Worm (Caenorhabditis elegans) whole organism, mixed stage, embryonic: ENCODE measurements around the gene cut-5.

Experiments
- M03D4.4 ChIP-seq: sonication (generic microtip); optimal IDR thresholded peaks from 2 replicates; lab custom pipeline; 2017; ENCODE audit warnings: mild to moderate bottlenecking, missing genetic modification characterization, missing compliant biosample characterization
- blmp-1 ChIP-seq: fragments of 150-350 bp; optimal IDR thresholded peaks from 2 replicates; lab custom pipeline; 2014; ENCODE audit warnings: missing biosample characterization, missing genetic modification characterization
- ces-1 ChIP-seq: fragments of 150-350 bp; optimal IDR thresholded peaks from 2 replicates; lab custom pipeline; 2014; ENCODE audit warnings: missing biosample characterization, missing genetic modification reagents, missing genetic modification characterization
- drap-1 ChIP-seq: fragments of 200-800 bp; sonication (Bioruptor generic); optimal IDR thresholded peaks from 3 replicates; lab custom pipeline; 2018; ENCODE audit warnings: mild to moderate bottlenecking, missing genetic modification characterization, missing compliant biosample characterization
- elt-1 ChIP-seq: sonication (generic microtip); optimal IDR thresholded peaks from 2 replicates; lab custom pipeline; 2017; ENCODE audit warnings: missing genetic modification characterization, mild to moderate bottlenecking, missing compliant biosample characterization, antibody characterized with exemption, moderate library complexity, borderline replicate concordance; ENCODE audit not compliant: insufficient read depth
- elt-3 ChIP-seq: fragments of 150-350 bp; optimal IDR thresholded peaks from 2 replicates; lab custom pipeline; 2014; ENCODE audit warnings: missing biosample characterization, missing genetic modification characterization
- flh-1 ChIP-seq: fragments of 200-800 bp; sonication (Bioruptor generic); optimal IDR thresholded peaks from 2 replicates; lab custom pipeline; 2018; ENCODE audit warnings: mild to moderate bottlenecking, missing genetic modification characterization, moderate library complexity, missing compliant biosample characterization
- ham-2 ChIP-seq: fragments of 200-800 bp; sonication (Bioruptor generic); optimal IDR thresholded peaks from 2 replicates; lab custom pipeline; 2018; ENCODE audit warnings: mild to moderate bottlenecking, missing genetic modification characterization, missing compliant biosample characterization
- hlh-1 ChIP-seq: fragments of 150-350 bp; optimal IDR thresholded peaks from 2 replicates; lab custom pipeline; 2014; ENCODE audit warnings: missing biosample characterization, missing genetic modification reagents, missing genetic modification characterization
- lin-13 ChIP-seq: fragments of 150-350 bp; optimal IDR thresholded peaks from 2 replicates; lab custom pipeline; 2014; ENCODE audit warnings: missing biosample characterization, missing genetic modification characterization
- lin-32 ChIP-seq: fragments of 200-800 bp; sonication (Bioruptor generic); optimal IDR thresholded peaks from 2 replicates; lab custom pipeline; 2018; ENCODE audit warnings: mild to moderate bottlenecking, missing genetic modification characterization, missing compliant biosample characterization
- lsy-2 ChIP-seq: fragments of 150-350 bp; optimal IDR thresholded peaks from 2 replicates; lab custom pipeline; 2014; ENCODE audit warnings: missing biosample characterization, missing genetic modification characterization
- mab-5 ChIP-seq: fragments of 150-350 bp; optimal IDR thresholded peaks from 2 replicates; lab custom pipeline; 2014; ENCODE audit warnings: missing biosample characterization, missing genetic modification characterization
- mep-1 ChIP-seq: fragments of 150-350 bp; optimal IDR thresholded peaks from 2 replicates; lab custom pipeline; 2017; ENCODE audit warnings: missing biosample characterization, missing genetic modification reagents, missing genetic modification characterization, inconsistent platforms
- nhr-12 ChIP-seq: fragments of 150-350 bp; optimal IDR thresholded peaks from 2 replicates; lab custom pipeline; 2014; ENCODE audit warnings: missing biosample characterization, missing genetic modification characterization
- nhr-2 ChIP-seq: fragments of 150-350 bp; optimal IDR thresholded peaks from 2 replicates; lab custom pipeline; 2014; ENCODE audit warnings: missing biosample characterization, missing genetic modification characterization
- nhr-76 ChIP-seq: sonication (generic microtip); optimal IDR thresholded peaks from 2 replicates; lab custom pipeline; 2017; ENCODE audit warnings: missing biosample characterization, missing genetic modification characterization
- pha-4 ChIP-seq: fragments of 150-350 bp; optimal IDR thresholded peaks from 2 replicates; lab custom pipeline; 2018; ENCODE audit warnings: missing biosample characterization, missing genetic modification reagents, missing genetic modification characterization
- sptf-1 ChIP-seq: sonication (generic microtip); optimal IDR thresholded peaks from 2 replicates; lab custom pipeline; 2017; ENCODE audit warnings: mild to moderate bottlenecking, missing genetic modification characterization, moderate library complexity, missing compliant biosample characterization
- tbx-8 ChIP-seq: fragments of 200-800 bp; sonication (Bioruptor generic); optimal IDR thresholded peaks from 2 replicates; lab custom pipeline; 2018; ENCODE audit warnings: mild to moderate bottlenecking, missing genetic modification characterization, moderate library complexity, missing compliant biosample characterization
- unc-120 ChIP-seq: sonication (generic microtip); optimal IDR thresholded peaks from 2 replicates; lab custom pipeline; 2017; ENCODE audit warnings: missing genetic modification characterization, missing compliant biosample characterization; ENCODE audit not compliant: poor library complexity, severe bottlenecking
- unc-39 ChIP-seq: fragments of 150-350 bp; optimal IDR thresholded peaks from 2 replicates; lab custom pipeline; 2014; ENCODE audit warnings: missing biosample characterization, missing genetic modification characterization
- unc-62 ChIP-seq: fragments of 150-350 bp; optimal IDR thresholded peaks from 2 replicates; lab custom pipeline; 2014; ENCODE audit warnings: missing biosample characterization, missing genetic modification reagents, missing genetic modification characterization
- ztf-11 ChIP-seq: fragments of 150-350 bp; optimal IDR thresholded peaks from 2 replicates; lab custom pipeline; 2014; ENCODE audit warnings: missing biosample characterization, missing genetic modification characterization

Gene cut-5

ce11 chrX:10333301-10333854, 4.6 kb downstream of the cut-5 start, which contains the start of gene R07E3.4:
Gene R07E3.4, minus strand, starts transcription at chrX:10333351.
- TF ChIP-seq hlh-1 (tag; lab: Kevin White, UChicago) (peak; percentile 2), unc-39 (tag; lab: Kevin White, UChicago) (no peak), elt-3 (tag; lab: Kevin White, UChicago) (no peak)

DNA sequence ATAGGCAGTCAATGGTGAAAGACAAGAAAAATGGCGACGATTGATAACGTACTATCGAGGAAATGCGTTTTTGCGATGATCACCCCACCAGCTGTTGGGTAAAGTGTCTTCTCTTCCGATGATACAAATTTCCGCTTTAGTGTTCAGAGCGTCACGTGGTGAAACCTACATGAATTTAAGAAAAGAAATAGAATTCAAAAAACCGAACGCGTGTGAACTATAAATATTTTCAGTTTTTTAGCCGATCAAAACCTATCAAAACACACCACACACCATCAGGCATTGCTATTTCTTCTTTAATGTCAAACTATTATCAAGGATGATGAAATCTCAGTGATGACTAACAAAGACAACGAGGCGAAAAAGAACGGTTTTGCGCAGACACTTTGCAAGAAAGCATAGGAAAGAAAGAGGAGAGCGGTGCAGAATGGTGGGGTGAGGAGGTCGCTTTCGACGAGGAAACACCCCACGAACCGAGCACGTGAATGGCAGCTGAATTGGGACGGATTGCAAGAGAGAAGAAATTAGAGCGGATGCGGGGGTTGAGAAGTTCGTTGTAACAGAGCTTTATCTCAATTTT, 5.9 kb downstream of the cut-5 start:
- TF ChIP-seq blmp-1 (tag; lab: Kevin White, UChicago) (no peak), ces-1 (GFP tag; lab: Kevin White, UChicago) (peak; percentile 39), unc-62 (GFP tag; lab: Kevin White, UChicago) (peak; percentile 32)

DNA sequence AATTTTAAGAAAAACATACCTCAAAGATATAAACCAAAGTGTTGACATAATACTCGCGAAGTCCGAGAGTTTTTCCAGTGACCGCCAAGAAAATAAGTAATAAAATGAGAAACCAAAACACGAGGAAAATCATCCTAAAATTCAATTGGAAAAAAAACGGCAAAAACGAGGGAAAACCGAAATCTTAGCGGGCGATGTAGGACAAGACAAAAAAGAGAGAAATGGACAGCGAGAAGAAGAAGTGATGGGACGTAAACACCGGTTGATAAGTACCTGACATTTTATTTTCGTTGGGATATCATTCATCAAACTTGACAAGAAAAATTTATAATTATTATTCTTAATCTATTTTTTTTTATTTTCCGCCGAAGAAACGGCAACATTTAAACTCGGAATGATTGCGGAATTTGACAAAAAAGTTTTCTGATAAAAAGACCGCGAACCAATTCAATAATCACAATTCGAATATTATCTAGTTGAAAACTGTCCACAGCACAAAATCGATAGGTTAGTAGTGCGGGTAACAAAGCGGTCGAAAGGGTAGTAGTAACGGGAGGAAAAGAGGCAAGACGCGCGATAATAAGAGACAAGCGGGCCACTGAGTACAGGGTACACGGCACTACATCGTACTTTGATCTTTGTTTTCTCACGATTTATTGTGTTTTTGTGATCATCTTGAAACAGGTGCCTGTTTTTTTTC, 10.5 kb downstream of the cut-5 start, which contains the start of gene acl-5:
Gene acl-5, minus strand, starts transcription at position 134 of the 700 bp plus-strand sequence.
- TF ChIP-seq ces-1 (GFP tag; lab: Kevin White, UChicago) (no peak), lin-32 (GFP tag; lab: Kevin White, UChicago) (no peak), ham-2 (GFP tag; lab: Kevin White, UChicago) (no peak), nhr-76 (tag; lab: Kevin White, UChicago) (no peak), mep-1 (tag; lab: Kevin White, UChicago) (no peak), tbx-8 (GFP tag; lab: Kevin White, UChicago) (no peak), ztf-11 (tag; lab: Kevin White, UChicago) (no peak), sptf-1 (no peak), M03D4.4 (tag; lab: Kevin White, UChicago) (no peak)

- TF ChIP-seq sptf-1 (no peak), unc-120 (tag; lab: Kevin White, UChicago) (no peak), nhr-12 (no peak), drap-1 (GFP tag; lab: Kevin White, UChicago) (no peak)
Measured at ce11 chrX:10321401-10321800, 16.6 kb downstream of the cut-5 start.

- TF ChIP-seq mab-5 (tag; lab: Kevin White, UChicago), result no peak
- TF ChIP-seq nhr-12, result no peak
- TF ChIP-seq unc-39 (tag; lab: Kevin White, UChicago), result no peak
- TF ChIP-seq drap-1 (GFP tag; lab: Kevin White, UChicago), result no peak
- TF ChIP-seq lin-32 (GFP tag; lab: Kevin White, UChicago), result no peak
- TF ChIP-seq mep-1 (tag; lab: Kevin White, UChicago), result no peak
- TF ChIP-seq flh-1 (GFP tag; lab: Kevin White, UChicago), result no peak
- TF ChIP-seq nhr-76 (tag; lab: Kevin White, UChicago), result no peak
- no peak for TF ChIP-seq pha-4 (tag; lab: Kevin White, UChicago)
- no peak for TF ChIP-seq elt-1 (tag; lab: Kevin White, UChicago)
- no peak for TF ChIP-seq ztf-11 (tag; lab: Kevin White, UChicago)
- no peak for TF ChIP-seq elt-3 (tag; lab: Kevin White, UChicago)
- no peak for TF ChIP-seq unc-62 (GFP tag; lab: Kevin White, UChicago)
- no peak for TF ChIP-seq nhr-2
- no peak for TF ChIP-seq lsy-2 (tag; lab: Kevin White, UChicago)
- no peak for TF ChIP-seq M03D4.4 (tag; lab: Kevin White, UChicago)
- TF ChIP-seq lin-13 (tag; lab: Kevin White, UChicago), result no peak
- no peak for TF ChIP-seq ham-2 (GFP tag; lab: Kevin White, UChicago)
Measured at ce11 chrX:10319653-10320052, 18.3 kb downstream of the cut-5 start.

- TF ChIP-seq drap-1 (GFP tag; lab: Kevin White, UChicago) (no peak), ham-2 (GFP tag; lab: Kevin White, UChicago) (peak; percentile 39), elt-1 (tag; lab: Kevin White, UChicago) (peak; percentile 27), blmp-1 (tag; lab: Kevin White, UChicago) (no peak)
- TF ChIP-seq, all 35 proteins: peak for 2
Measured at ce11 chrX:10318437-10318836, 19.6 kb downstream of the cut-5 start.
